Worm (Caenorhabditis elegans): ENCODE results near the gene tsen-34.
A peak's percentile ranks its signal among the peaks of the same experiment; 100 is the strongest.

Gene tsen-34

ce11 chrIV:4225851-4226250 lies 47.6 kb downstream of the tsen-34 start, which contains the start of gene srbc-71:
Gene srbc-71, minus strand, starts transcription at chrIV:4225951.
- TF ChIP-seq mab-9 (GFP tag; IDR thresholded peaks at IDR 0.05) (no peak), fkh-8 (tag; optimal IDR thresholded peaks at IDR 0.05) (peak; percentile 3), Y116A8C.19 (tag; optimal IDR thresholded peaks at IDR 0.05; ENCODE audit: borderline replicate concordance) (no peak), ceh-90 (tag; optimal IDR thresholded peaks at IDR 0.05) (no peak)

- TF ChIP-seq unc-130 (tag; optimal IDR thresholded peaks at IDR 0.05): no peak
- no peak for TF ChIP-seq sup-37 (GFP tag; optimal IDR thresholded peaks at IDR 0.05)
- no peak for TF ChIP-seq swsn-7 (tag; optimal IDR thresholded peaks at IDR 0.05)
- TF ChIP-seq ztf-11 (tag; optimal IDR thresholded peaks at IDR 0.05): no peak
- TF ChIP-seq C04F5.9 (tag; optimal IDR thresholded peaks at IDR 0.05): no peak
- TF ChIP-seq sptf-1 (tag; optimal IDR thresholded peaks at IDR 0.05): no peak
- no peak for TF ChIP-seq nhr-90 (tag; optimal IDR thresholded peaks at IDR 0.05; ENCODE audit: poor library complexity)
- no peak for TF ChIP-seq rnt-1 (tag; optimal IDR thresholded peaks at IDR 0.05)
Observed at ce11 chrIV:4227917-4228316, 49.7 kb downstream of the tsen-34 start, which contains the start of gene srbc-70. Gene srbc-70, minus strand, starts transcription at chrIV:4228017.

All from whole organism, L1 larva.